Fruit fly (Drosophila melanogaster) whole organism, prepupa: ENCODE data around the gene CG42489.
A peak's percentile ranks its signal among the peaks of the same experiment; 100 is the strongest.

Experiments
- Blimp-1 ChIP-seq: fragments of 200-800 bp; sonication (Bioruptor generic); optimal IDR thresholded peaks from 3 replicates; lab custom pipeline; 2017; ENCODE audit warnings: missing biosample characterization, missing genetic modification characterization, mild to moderate bottlenecking, moderate library complexity, missing genetic modification reagents
- CG10631 ChIP-seq: fragments of 200-800 bp; sonication (Bioruptor generic); optimal IDR thresholded peaks from 2 replicates; lab custom pipeline; 2016; ENCODE audit warnings: missing biosample characterization, missing genetic modification characterization
- CG11762 ChIP-seq: fragments of 200-800 bp; sonication (Bioruptor generic); optimal IDR thresholded peaks from 3 replicates; lab custom pipeline; 2016; ENCODE audit warnings: missing biosample characterization, missing genetic modification characterization; ENCODE audit not compliant: insufficient read depth
- CG15336 ChIP-seq: fragments of 200-800 bp; sonication (Bioruptor generic); IDR thresholded peaks from 2 replicates; pipeline ENCODE4 v1.3.6; 2022; ENCODE audit warnings: missing biosample characterization, missing genetic modification characterization
- CG1621 ChIP-seq: fragments of 200-800 bp; sonication (Bioruptor generic); optimal IDR thresholded peaks from 3 replicates; lab custom pipeline; 2018; ENCODE audit warnings: missing biosample characterization, mild to moderate bottlenecking, missing genetic modification characterization
- CG16779 ChIP-seq: fragments of 200-800 bp; sonication (Bioruptor generic); optimal IDR thresholded peaks from 3 replicates; lab custom pipeline; 2017; ENCODE audit warnings: missing biosample characterization, mild to moderate bottlenecking, missing genetic modification characterization
- CG3032 ChIP-seq: fragments of 200-800 bp; optimal IDR thresholded peaks from 2 replicates; lab custom pipeline; 2019; ENCODE audit warnings: missing biosample characterization, mild to moderate bottlenecking, missing genetic modification characterization, moderate library complexity
- CG32006 ChIP-seq: fragments of 200-800 bp; sonication (Bioruptor generic); optimal IDR thresholded peaks from 3 replicates; lab custom pipeline; 2017; ENCODE audit warnings: missing biosample characterization, mild to moderate bottlenecking, missing genetic modification characterization
- CG3919 ChIP-seq: fragments of 200-800 bp; sonication (Bioruptor generic); optimal IDR thresholded peaks from 3 replicates; lab custom pipeline; 2016; ENCODE audit warnings: missing biosample characterization, missing genetic modification characterization
- CG4318 ChIP-seq: fragments of 200-800 bp; sonication (Bioruptor generic); optimal IDR thresholded peaks from 3 replicates; lab custom pipeline; 2017; ENCODE audit warnings: missing biosample characterization, mild to moderate bottlenecking, missing genetic modification characterization
- CG6163 ChIP-seq: fragments of 200-800 bp; sonication (Bioruptor generic); IDR thresholded peaks from 3 replicates; pipeline ENCODE4 v1.3.6; 2022; ENCODE audit warnings: missing biosample characterization, missing genetic modification characterization
- CG6276 ChIP-seq: fragments of 200-800 bp; sonication (Bioruptor generic); optimal IDR thresholded peaks from 2 replicates; lab custom pipeline; 2017; ENCODE audit warnings: missing biosample characterization, mild to moderate bottlenecking, missing genetic modification characterization
- CG6792 ChIP-seq: fragments of 200-800 bp; sonication (Bioruptor generic); optimal IDR thresholded peaks from 3 replicates; lab custom pipeline; 2016; ENCODE audit warnings: missing biosample characterization, missing genetic modification characterization
- CG6854 ChIP-seq: fragments of 200-800 bp; sonication (Bioruptor generic); optimal IDR thresholded peaks from 2 replicates; lab custom pipeline; 2017; ENCODE audit warnings: missing biosample characterization, mild to moderate bottlenecking, missing genetic modification characterization
- CG8119 ChIP-seq: fragments of 200-800 bp; sonication (Bioruptor generic); IDR thresholded peaks from 3 replicates; pipeline ENCODE4 v1.3.6; 2022; ENCODE audit warnings: missing biosample characterization, missing genetic modification characterization
- CG8319 ChIP-seq: fragments of 200-800 bp; sonication (Bioruptor generic); optimal IDR thresholded peaks from 3 replicates; lab custom pipeline; 2016; ENCODE audit warnings: missing biosample characterization, missing genetic modification characterization
- CG8632 ChIP-seq: fragments of 200-800 bp; sonication (Bioruptor generic); optimal IDR thresholded peaks from 3 replicates; lab custom pipeline; 2016; ENCODE audit warnings: missing biosample characterization, missing genetic modification characterization
- Eip75B ChIP-seq: fragments of 200-800 bp; sonication (Bioruptor generic); optimal IDR thresholded peaks from 3 replicates; lab custom pipeline; 2016; ENCODE audit warnings: missing biosample characterization, missing genetic modification characterization
- Ets21C ChIP-seq: fragments of 200-800 bp; sonication (Bioruptor generic); optimal IDR thresholded peaks from 3 replicates; lab custom pipeline; 2016; ENCODE audit warnings: missing biosample characterization, missing genetic modification characterization
- Ets96B ChIP-seq: fragments of 200-800 bp; optimal IDR thresholded peaks from 2 replicates; lab custom pipeline; 2019; ENCODE audit warnings: missing biosample characterization, mild to moderate bottlenecking, missing genetic modification characterization, moderate library complexity
- Gug ChIP-seq: fragments of 200-800 bp; sonication (Bioruptor generic); IDR thresholded peaks from 2 replicates; pipeline ENCODE4 v1.3.6; 2022; ENCODE audit warnings: missing biosample characterization, missing genetic modification characterization
- Hr38 ChIP-seq: sonication (Bioruptor generic); optimal IDR thresholded peaks from 2 replicates; lab custom pipeline; 2016; ENCODE audit warnings: missing biosample characterization, missing genetic modification characterization
- Hr4 ChIP-seq: fragments of 200-800 bp; sonication (Bioruptor generic); optimal IDR thresholded peaks from 3 replicates; lab custom pipeline; 2016; ENCODE audit warnings: missing biosample characterization, missing genetic modification characterization
- Lpt ChIP-seq: fragments of 200-800 bp; sonication (Bioruptor generic); optimal IDR thresholded peaks from 3 replicates; lab custom pipeline; 2016; ENCODE audit warnings: missing biosample characterization, missing genetic modification characterization
- Met ChIP-seq: fragments of 200-800 bp; sonication (Bioruptor generic); optimal IDR thresholded peaks from 3 replicates; lab custom pipeline; 2016; ENCODE audit warnings: missing biosample characterization, missing genetic modification characterization
- Smox ChIP-seq: fragments of 200-800 bp; sonication (Bioruptor generic); optimal IDR thresholded peaks from 3 replicates; lab custom pipeline; 2016; ENCODE audit warnings: missing biosample characterization, missing genetic modification characterization
- Sox102F ChIP-seq: fragments of 200-800 bp; sonication (Bioruptor generic); optimal IDR thresholded peaks from 2 replicates; lab custom pipeline; 2016; ENCODE audit warnings: missing biosample characterization, mild to moderate bottlenecking, missing genetic modification characterization
- Sox14 ChIP-seq: fragments of 200-800 bp; sonication (Bioruptor generic); optimal IDR thresholded peaks from 3 replicates; lab custom pipeline; 2016; ENCODE audit warnings: missing biosample characterization, missing genetic modification characterization
- Sox15 ChIP-seq: fragments of 200-800 bp; sonication (Bioruptor generic); optimal IDR thresholded peaks from 3 replicates; lab custom pipeline; 2016; ENCODE audit warnings: missing biosample characterization, missing genetic modification characterization
- achi ChIP-seq: fragments of 200-800 bp; sonication (Bioruptor generic); optimal IDR thresholded peaks from 3 replicates; lab custom pipeline; 2016; ENCODE audit warnings: missing biosample characterization, missing genetic modification characterization
- acj6 ChIP-seq: fragments of 200-800 bp; sonication (Bioruptor generic); optimal IDR thresholded peaks from 3 replicates; lab custom pipeline; 2016; ENCODE audit warnings: missing biosample characterization, missing genetic modification characterization
- cyc ChIP-seq: fragments of 200-800 bp; sonication (Bioruptor generic); optimal IDR thresholded peaks from 3 replicates; lab custom pipeline; 2016; ENCODE audit warnings: missing biosample characterization, missing genetic modification characterization
- dac ChIP-seq: fragments of 200-800 bp; sonication (Bioruptor generic); optimal IDR thresholded peaks from 2 replicates; lab custom pipeline; 2017; ENCODE audit warnings: missing biosample characterization, mild to moderate bottlenecking, missing genetic modification characterization
- dsx ChIP-seq: fragments of 200-800 bp; optimal IDR thresholded peaks from 3 replicates; lab custom pipeline; 2019; ENCODE audit warnings: missing biosample characterization, mild to moderate bottlenecking, missing genetic modification characterization, moderate library complexity; ENCODE audit not compliant: poor library complexity, severe bottlenecking
- esn ChIP-seq: fragments of 200-800 bp; sonication (Bioruptor generic); optimal IDR thresholded peaks from 2 replicates; lab custom pipeline; 2016; ENCODE audit warnings: missing biosample characterization, mild to moderate bottlenecking, missing genetic modification characterization, moderate library complexity
- fd59A ChIP-seq: fragments of 200-800 bp; sonication (Bioruptor generic); optimal IDR thresholded peaks from 2 replicates; lab custom pipeline; 2017; ENCODE audit warnings: missing biosample characterization, mild to moderate bottlenecking, missing genetic modification characterization, missing genetic modification reagents
- fd85E ChIP-seq: fragments of 200-800 bp; sonication (Bioruptor generic); optimal IDR thresholded peaks from 3 replicates; lab custom pipeline; 2016; ENCODE audit warnings: missing biosample characterization, missing genetic modification characterization
- lz ChIP-seq: fragments of 200-800 bp; sonication (Bioruptor generic); optimal IDR thresholded peaks from 3 replicates; lab custom pipeline; 2016; ENCODE audit warnings: missing biosample characterization, missing genetic modification characterization
- net ChIP-seq: fragments of 200-800 bp; sonication (Bioruptor generic); optimal IDR thresholded peaks from 3 replicates; lab custom pipeline; 2016; ENCODE audit warnings: missing biosample characterization, missing genetic modification characterization
- pdm3 ChIP-seq: fragments of 200-800 bp; sonication (Bioruptor generic); optimal IDR thresholded peaks from 3 replicates; lab custom pipeline; 2016; ENCODE audit warnings: missing biosample characterization, missing genetic modification characterization
- salr ChIP-seq, 2 experiments: fragments of 200-800 bp; sonication (Bioruptor generic); optimal IDR thresholded peaks; 3 replicates each; lab custom pipeline; 2016 to 2018; ENCODE audit warnings: missing biosample characterization in 2 of 2, missing genetic modification characterization in 2 of 2, mild to moderate bottlenecking in 1 of 2
- spab ChIP-seq: fragments of 200-800 bp; sonication (Bioruptor generic); optimal IDR thresholded peaks from 2 replicates; lab custom pipeline; 2017; ENCODE audit warnings: missing biosample characterization, mild to moderate bottlenecking, missing genetic modification characterization, missing genetic modification reagents
- ss ChIP-seq, 2 experiments: fragments of 200-800 bp; sonication (Bioruptor generic); optimal IDR thresholded peaks; 2 replicates in 1 of 2; 3 replicates in 1 of 2; lab custom pipeline; 2017 to 2018; ENCODE audit warnings: mild to moderate bottlenecking in 2 of 2, missing biosample characterization in 2 of 2, missing genetic modification characterization in 2 of 2, moderate library complexity in 1 of 2
- topi ChIP-seq: fragments of 200-800 bp; sonication (Bioruptor generic); optimal IDR thresholded peaks from 3 replicates; lab custom pipeline; 2016; ENCODE audit warnings: missing biosample characterization, missing genetic modification characterization
- vri ChIP-seq: fragments of 200-800 bp; sonication (Bioruptor generic); optimal IDR thresholded peaks from 3 replicates; lab custom pipeline; 2016; ENCODE audit warnings: missing biosample characterization, mild to moderate bottlenecking, missing genetic modification characterization

The CG42489 gene

dm6 chr3R:8663668-8664283 is 9.2 kb upstream of the CG42489 start, which contains the start of gene CG8032 (continued):
- peak; percentile 30 for TF ChIP-seq Ets21C (GFP tag; lab: Kevin White, UChicago)
- TF ChIP-seq lz (GFP tag; lab: Kevin White, UChicago) = peak; percentile 62
- peak in 1 of 2 experiments; percentile 26 for TF ChIP-seq ss (GFP tag; optimal IDR thresholded peaks at IDR 0.05; lab: Kevin White, UChicago)
- peak; percentile 61 for TF ChIP-seq pdm3 (GFP tag; lab: Kevin White, UChicago)
- TF ChIP-seq cyc (GFP tag; lab: Kevin White, UChicago) = peak; percentile 36
- peak; percentile 50 for TF ChIP-seq Met (GFP tag; lab: Kevin White, UChicago)
- TF ChIP-seq CG6854 = no peak
- TF ChIP-seq topi (GFP tag; lab: Kevin White, UChicago) = peak; percentile 39
- TF ChIP-seq achi = peak; percentile 100
- TF ChIP-seq Gug (GFP tag; lab: Robert Waterston, UW) = no peak
- no peak for TF ChIP-seq CG16779
- TF ChIP-seq Ets96B = no peak
- no peak for TF ChIP-seq CG4318 (GFP tag; lab: Kevin White, UChicago)
- TF ChIP-seq Sox102F (GFP tag; lab: Kevin White, UChicago) = peak; percentile 61
- peak; percentile 54 for TF ChIP-seq Hr4 (GFP tag; lab: Kevin White, UChicago)
- TF ChIP-seq CG8119 (GFP tag; lab: Robert Waterston, UW) = no peak
- TF ChIP-seq CG10631 = peak; percentile 58
- 0 out of 2 replicates have a peak, but pooled peaks have one; percentile 12 for TF ChIP-seq CG15336 (GFP tag; lab: Robert Waterston, UW)
- no peak for TF ChIP-seq CG6163

- TF ChIP-seq Hr38 (GFP tag; lab: Kevin White, UChicago) (no peak), Smox (GFP tag; lab: Kevin White, UChicago) (no peak), fd59A (GFP tag; lab: Kevin White, UChicago) (no peak), salr (GFP tag; optimal IDR thresholded peaks at IDR 0.05; lab: Kevin White, UChicago) (no peak), Sox15 (GFP tag; lab: Kevin White, UChicago) (no peak), CG32006 (no peak), Sox102F (GFP tag; lab: Kevin White, UChicago) (no peak), CG6276 (no peak), dac (no peak), CG6792 (GFP tag; lab: Kevin White, UChicago) (no peak), achi (no peak), ss (GFP tag; optimal IDR thresholded peaks at IDR 0.05; lab: Kevin White, UChicago) (no peak), CG3919 (GFP tag; lab: Kevin White, UChicago) (no peak), CG8119 (GFP tag; lab: Robert Waterston, UW) (no peak), esn (no peak), Eip75B (GFP tag; lab: Kevin White, UChicago) (no peak), CG6854 (no peak), CG1621 (tag; lab: Kevin White, UChicago) (no peak), Gug (GFP tag; lab: Robert Waterston, UW) (no peak), CG3032 (no peak)
Measured at dm6 chr3R:8660661-8661060, 6.1 kb upstream of the CG42489 start, which contains the start of gene bel. bel (minus strand) TSS chr3R:8660761.

- TF ChIP-seq spab (GFP tag; lab: Kevin White, UChicago) = no peak
- no peak for TF ChIP-seq CG11762 (GFP tag; lab: Kevin White, UChicago)
- TF ChIP-seq Ets21C (GFP tag; lab: Kevin White, UChicago) = no peak
- no peak for TF ChIP-seq CG8319 (GFP tag; lab: Kevin White, UChicago)
- TF ChIP-seq CG8632 (GFP tag; lab: Kevin White, UChicago) = no peak
- peak; percentile 1 for TF ChIP-seq dsx (GFP tag; lab: Kevin White, UChicago)
- TF ChIP-seq cyc (GFP tag; lab: Kevin White, UChicago) = no peak
- peak; percentile 79 for TF ChIP-seq Sox14 (GFP tag; lab: Kevin White, UChicago)
- TF ChIP-seq topi (GFP tag; lab: Kevin White, UChicago) = no peak
- peak; percentile 20 for TF ChIP-seq Smox (GFP tag; lab: Kevin White, UChicago)
- TF ChIP-seq Blimp-1 = peak; percentile 54
- TF ChIP-seq Lpt (GFP tag; lab: Kevin White, UChicago) = no peak
- TF ChIP-seq lz (GFP tag; lab: Kevin White, UChicago) = peak; percentile 34
- no peak for TF ChIP-seq Hr38 (GFP tag; lab: Kevin White, UChicago)
- TF ChIP-seq fd85E = no peak
- TF ChIP-seq CG16779 = no peak
- TF ChIP-seq Sox15 (GFP tag; lab: Kevin White, UChicago) = no peak
- TF ChIP-seq Eip75B (GFP tag; lab: Kevin White, UChicago) = no peak
- TF ChIP-seq Ets96B = no peak
- TF ChIP-seq net = no peak
- TF ChIP-seq vri (GFP tag; lab: Kevin White, UChicago) = no peak
- no peak for TF ChIP-seq salr (GFP tag; optimal IDR thresholded peaks at IDR 0.05; lab: Kevin White, UChicago)
- TF ChIP-seq acj6 (GFP tag; lab: Kevin White, UChicago) = no peak
Measured at dm6 chr3R:8659907-8660660, 5.5 kb upstream of the CG42489 start.
